Fruit fly (Drosophila melanogaster): ENCODE data around the gene CG45089.

Gene CG45089

dm6 chrX:7920081-7920688 lies 26.6 kb upstream of the CG45089 start, which contains the start of the genes hdm and Ykt6 (continued):
- TF ChIP-seq CG6689 (GFP tag; IDR thresholded peaks at IDR 0.05) (peak; percentile 77), stwl (tag; optimal IDR thresholded peaks at IDR 0.05) (peak; percentile 42), bbx (GFP tag; IDR thresholded peaks at IDR 0.05; ENCODE audit: partially characterized antibody) (peak; percentile 91), bsh (GFP tag; optimal IDR thresholded peaks at IDR 0.05) (peak in 1 of 2 experiments; percentile 78), Bteb2 (GFP tag; optimal IDR thresholded peaks at IDR 0.05) (peak; percentile 65), al (GFP tag; IDR thresholded peaks at IDR 0.05) (peak; percentile 75; the same call in 1 of the 2 replicates), ci (GFP tag; IDR thresholded peaks at IDR 0.05) (peak; percentile 81; the same call in 1 of the 3 replicates), pzg (GFP tag; optimal IDR thresholded peaks at IDR 0.05) (peak; percentile 82), CG11504 (tag; optimal IDR thresholded peaks at IDR 0.05) (no peak), Atf6 (GFP tag; IDR thresholded peaks at IDR 0.05) (peak; percentile 85), CG12942 (GFP tag; optimal IDR thresholded peaks at IDR 0.05) (peak; percentile 80), CG13424 (tag; optimal IDR thresholded peaks at IDR 0.05) (peak; percentile 82), CG17612 (GFP tag; IDR thresholded peaks at IDR 0.05) (peak; percentile 62), fru (optimal IDR thresholded peaks at IDR 0.05) (no peak), CG10979 (tag; optimal IDR thresholded peaks at IDR 0.05) (peak; percentile 66), CG12155 (GFP tag; optimal IDR thresholded peaks at IDR 0.05) (peak; percentile 86), CG17361 (GFP tag; IDR thresholded peaks at IDR 0.05) (no peak; the same call in 2 of the 3 replicates), ftz-f1 (GFP tag; optimal IDR thresholded peaks at IDR 0.05) (no peak), CG1233 (GFP tag; optimal IDR thresholded peaks at IDR 0.05) (peak; percentile 56), CG5953 (GFP tag; IDR thresholded peaks at IDR 0.05) (peak; percentile 62), Sox102F (GFP tag; optimal IDR thresholded peaks at IDR 0.05) (no peak), CG3163 (GFP tag; optimal IDR thresholded peaks at IDR 0.05) (peak; percentile 73), CG16813 (GFP tag; IDR thresholded peaks at IDR 0.05; ENCODE audit: partially characterized antibody) (peak; percentile 95), H2.0 (GFP tag; IDR thresholded peaks at IDR 0.05) (peak; percentile 83), Lpt (GFP tag; optimal IDR thresholded peaks at IDR 0.05) (no peak), CG8944 (GFP tag; optimal IDR thresholded peaks at IDR 0.05) (peak; percentile 71), gcm2 (GFP tag; optimal IDR thresholded peaks at IDR 0.05) (no peak), CG30020 (tag; optimal IDR thresholded peaks at IDR 0.05) (peak; percentile 44), CG12299 (tag; optimal IDR thresholded peaks at IDR 0.05) (peak; percentile 59), row (GFP tag; IDR thresholded peaks at IDR 0.05) (peak; percentile 85), Neu2 (GFP tag; optimal IDR thresholded peaks at IDR 0.05; ENCODE audit: borderline replicate concordance) (peak; percentile 97), zf30C (GFP tag; optimal IDR thresholded peaks at IDR 0.05) (no peak), CG10565 (GFP tag; optimal IDR thresholded peaks at IDR 0.05) (no peak), E2f2 (GFP tag; IDR thresholded peaks at IDR 0.05) (peak; percentile 85), B-H2 (GFP tag; optimal IDR thresholded peaks at IDR 0.05) (peak; percentile 83), CG30431 (GFP tag; optimal IDR thresholded peaks at IDR 0.05) (peak; percentile 42), Max (GFP tag; optimal IDR thresholded peaks at IDR 0.05) (peak; percentile 56), ham (GFP tag; IDR thresholded peaks at IDR 0.05) (no peak), maf-S (GFP tag; optimal IDR thresholded peaks at IDR 0.05) (peak; percentile 53), CG30403 (GFP tag; optimal IDR thresholded peaks at IDR 0.05) (peak; percentile 83), gt (GFP tag; IDR thresholded peaks at IDR 0.05) (peak; percentile 53), Chrac-16 (GFP tag; optimal IDR thresholded peaks at IDR 0.05) (peak; percentile 74), unpg (GFP tag; optimal IDR thresholded peaks at IDR 0.05) (no peak), Hr78 (GFP tag; optimal IDR thresholded peaks at IDR 0.05) (no peak), CG12659 (GFP tag; optimal IDR thresholded peaks at IDR 0.05) (peak; percentile 81), Kr (GFP tag; optimal IDR thresholded peaks at IDR 0.05) (no peak), CG4360 (GFP tag; IDR thresholded peaks at IDR 0.05) (peak; percentile 44), ranshi (GFP tag; IDR thresholded peaks at IDR 0.05) (peak; percentile 82), CG9797 (GFP tag; optimal IDR thresholded peaks at IDR 0.05) (peak; percentile 45), Antp (GFP tag; optimal IDR thresholded peaks at IDR 0.05) (peak; percentile 88)

Measured in whole organism, embryonic.